Worm (Caenorhabditis elegans): ENCODE data around the gene dhp-2.

DNA sequence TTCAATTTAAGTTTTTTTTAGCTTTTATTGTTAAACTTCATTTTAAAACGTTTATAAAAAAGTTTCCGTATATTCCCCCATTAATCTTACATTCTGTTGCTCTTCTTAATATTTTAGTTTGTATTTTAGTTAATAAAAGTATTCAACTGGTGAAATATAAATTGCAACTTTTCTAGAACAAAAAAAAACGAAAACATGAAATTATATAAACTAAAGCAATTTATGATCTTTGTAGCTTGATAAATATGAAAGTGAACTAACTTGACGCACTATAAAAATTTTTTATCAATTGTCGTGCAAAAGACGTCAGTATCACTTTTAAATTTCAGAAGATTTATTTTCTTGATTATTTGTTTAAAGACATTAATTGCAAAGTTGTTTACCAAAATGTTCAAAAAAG is 39.7 kb downstream of the dhp-2 start, which contains the start of gene F44D12.2:
- TF ChIP-seq mdl-1 (tag; optimal IDR thresholded peaks at IDR 0.05) (no peak), nhr-25 (tag; optimal IDR thresholded peaks at IDR 0.05) (no peak), lin-13 (GFP tag; optimal IDR thresholded peaks at IDR 0.05) (no peak), dmd-4 (tag; optimal IDR thresholded peaks at IDR 0.05) (no peak), R02D3.7 (tag; optimal IDR thresholded peaks at IDR 0.05) (no peak), lin-39 (tag; optimal IDR thresholded peaks at IDR 0.05) (no peak), fos-1 (tag; optimal IDR thresholded peaks at IDR 0.05) (peak; percentile 7), ceh-16 (tag; optimal IDR thresholded peaks at IDR 0.05) (no peak), unc-62 (GFP tag; optimal IDR thresholded peaks at IDR 0.05) (no peak), ztf-11 (tag; optimal IDR thresholded peaks at IDR 0.05) (no peak), nhr-11 (tag; optimal IDR thresholded peaks at IDR 0.05) (no peak), nhr-10 (tag; optimal IDR thresholded peaks at IDR 0.05) (no peak), aly-2 (tag; optimal IDR thresholded peaks at IDR 0.05) (no peak), unc-39 (tag; optimal IDR thresholded peaks at IDR 0.05) (no peak)

All from whole organism, L2 larva.